ENCODE assay signal across 6 worm cellular contexts in genomic region chrX:11968024-11968598, ce11.
TF ChIP-seq lines count a peak whose summit lies in the region.

No protein-coding gene starts in this region.

TF ChIP-seq in whole organism, L1 larva, 84 proteins besides CTCF, POLR2A, EP300 and RAD21:
- peak; percentile 12 for TF ChIP-seq blmp-1 (tag; optimal IDR thresholded peaks at IDR 0.05; lab: Kevin White, UChicago)
- TF ChIP-seq vab-15 (tag; optimal IDR thresholded peaks at IDR 0.05; lab: Kevin White, UChicago) = no peak
- TF ChIP-seq lin-13 (GFP tag; optimal IDR thresholded peaks at IDR 0.05; lab: Kevin White, UChicago) = no peak
- peak; percentile 60 for TF ChIP-seq nhr-85 (tag; lab: Kevin White, UChicago)
- peak in 1 of 6 experiments; percentile 19 for TF ChIP-seq elt-3 (tag; optimal IDR thresholded peaks at IDR 0.05; lab: Kevin White, UChicago)
- TF ChIP-seq mep-1 (tag; optimal IDR thresholded peaks at IDR 0.05; lab: Kevin White, UChicago) = no peak
- TF ChIP-seq nhr-12 (tag; optimal IDR thresholded peaks at IDR 0.05; lab: Kevin White, UChicago) = no peak
- TF ChIP-seq tlp-1 (tag; optimal IDR thresholded peaks at IDR 0.05; lab: Kevin White, UChicago) = peak; percentile 21
- peak; percentile 82 for TF ChIP-seq elt-2 (tag; optimal IDR thresholded peaks at IDR 0.05; lab: Kevin White, UChicago)
- no peak for TF ChIP-seq isw-1 (GFP tag; IDR thresholded peaks at IDR 0.05; lab: Robert Waterston, UW)

TF ChIP-seq in whole organism, L2 larva, 48 proteins besides CTCF, POLR2A, EP300 and RAD21:
- TF ChIP-seq mdl-1 (tag; optimal IDR thresholded peaks at IDR 0.05; lab: Kevin White, UChicago) (peak in 1 of 2 experiments; percentile 13), dmd-4 (tag; optimal IDR thresholded peaks at IDR 0.05; lab: Kevin White, UChicago) (no peak), crh-2 (tag; optimal IDR thresholded peaks at IDR 0.05; lab: Kevin White, UChicago) (peak; percentile 59), elt-1 (tag; optimal IDR thresholded peaks at IDR 0.05; lab: Kevin White, UChicago) (no peak), sma-9 (GFP tag; optimal IDR thresholded peaks at IDR 0.05; lab: Kevin White, UChicago) (peak; percentile 25), sma-9 (tag; optimal IDR thresholded peaks at IDR 0.05; lab: Kevin White, UChicago) (no peak), lin-11 (tag; optimal IDR thresholded peaks at IDR 0.05; lab: Kevin White, UChicago) (no peak), fos-1 (tag; optimal IDR thresholded peaks at IDR 0.05; lab: Kevin White, UChicago) (peak; percentile 86), zag-1 (tag; optimal IDR thresholded peaks at IDR 0.05; lab: Kevin White, UChicago) (no peak), sma-3 (GFP tag; optimal IDR thresholded peaks at IDR 0.05; lab: Kevin White, UChicago) (peak; percentile 21)

TF ChIP-seq in whole organism, L3 larva, 47 proteins besides CTCF, POLR2A, EP300 and RAD21 (continues in another document):
- no peak for TF ChIP-seq lsy-12 (tag; optimal IDR thresholded peaks at IDR 0.05; lab: Kevin White, UChicago)
- TF ChIP-seq nhr-76 (tag; optimal IDR thresholded peaks at IDR 0.05; lab: Kevin White, UChicago) = no peak
- TF ChIP-seq fos-1 (tag; optimal IDR thresholded peaks at IDR 0.05; lab: Kevin White, UChicago) = no peak
- TF ChIP-seq elt-2 (tag; optimal IDR thresholded peaks at IDR 0.05; lab: Kevin White, UChicago) = peak; percentile 91
- TF ChIP-seq lin-15B (tag; optimal IDR thresholded peaks at IDR 0.05; lab: Kevin White, UChicago) = no peak
- no peak for TF ChIP-seq egl-27 (tag; optimal IDR thresholded peaks at IDR 0.05; lab: Kevin White, UChicago)
- TF ChIP-seq ztf-4 (tag; optimal IDR thresholded peaks at IDR 0.05; lab: Kevin White, UChicago) = no peak
- no peak for TF ChIP-seq ZK546.5 (tag; optimal IDR thresholded peaks at IDR 0.05; lab: Kevin White, UChicago)
- no peak for TF ChIP-seq nhr-12 (tag; optimal IDR thresholded peaks at IDR 0.05; lab: Kevin White, UChicago)
- TF ChIP-seq pha-4 (tag; optimal IDR thresholded peaks at IDR 0.05; lab: Kevin White, UChicago) = peak; percentile 17
- no peak for TF ChIP-seq elt-1 (tag; optimal IDR thresholded peaks at IDR 0.05; lab: Kevin White, UChicago)
- TF ChIP-seq nhr-11 (tag; optimal IDR thresholded peaks at IDR 0.05; lab: Kevin White, UChicago) = no peak
- TF ChIP-seq nhr-43 (tag; optimal IDR thresholded peaks at IDR 0.05; lab: Kevin White, UChicago; ENCODE audit: poor library complexity, severe bottlenecking) = peak; percentile 52
- TF ChIP-seq nfya-1 (tag; optimal IDR thresholded peaks at IDR 0.05; lab: Kevin White, UChicago; ENCODE audit: insufficient read depth) = no peak
- TF ChIP-seq unc-39 (tag; optimal IDR thresholded peaks at IDR 0.05; lab: Kevin White, UChicago) = no peak
- TF ChIP-seq zag-1 (tag; optimal IDR thresholded peaks at IDR 0.05; lab: Kevin White, UChicago) = no peak
- no peak for TF ChIP-seq lin-39 (tag; optimal IDR thresholded peaks at IDR 0.05; lab: Kevin White, UChicago)
- no peak for TF ChIP-seq jun-1 (tag; optimal IDR thresholded peaks at IDR 0.05; lab: Kevin White, UChicago)
- TF ChIP-seq elt-3 (tag; optimal IDR thresholded peaks at IDR 0.05; lab: Kevin White, UChicago) = no peak

TF ChIP-seq in whole organism, L4 larva, 104 proteins besides CTCF, POLR2A, EP300 and RAD21 (continues in another document):
- no peak for TF ChIP-seq zip-11 (GFP tag; IDR thresholded peaks at IDR 0.05; lab: Robert Waterston, UW)
- TF ChIP-seq F44E2.7 (GFP tag; IDR thresholded peaks at IDR 0.05; lab: Robert Waterston, UW) = no peak
- TF ChIP-seq T20F7.1 (GFP tag; optimal IDR thresholded peaks at IDR 0.05; lab: Kevin White, UChicago) = no peak
- no peak for TF ChIP-seq ceh-32 (tag; optimal IDR thresholded peaks at IDR 0.05; lab: Kevin White, UChicago; ENCODE audit: poor library complexity)
- no peak for TF ChIP-seq ZK546.5 (tag; optimal IDR thresholded peaks at IDR 0.05; lab: Kevin White, UChicago)
- no peak; the same call in 1 of the 2 replicates for TF ChIP-seq ceh-20 (GFP tag; IDR thresholded peaks at IDR 0.05; lab: Robert Waterston, UW)
- no peak for TF ChIP-seq egl-27 (tag; optimal IDR thresholded peaks at IDR 0.05; lab: Kevin White, UChicago)
- TF ChIP-seq F10B5.3 (tag; optimal IDR thresholded peaks at IDR 0.05; lab: Kevin White, UChicago) = no peak
- no peak for TF ChIP-seq egl-43 (GFP tag; IDR thresholded peaks at IDR 0.05; lab: Robert Waterston, UW)
- TF ChIP-seq F49E8.2 (tag; optimal IDR thresholded peaks at IDR 0.05; lab: Kevin White, UChicago; ENCODE audit: borderline replicate concordance) = no peak
- TF ChIP-seq F37D6.2 (tag; optimal IDR thresholded peaks at IDR 0.05; lab: Kevin White, UChicago) = no peak
- TF ChIP-seq lin-13 (GFP tag; optimal IDR thresholded peaks at IDR 0.05; lab: Kevin White, UChicago) = no peak
- TF ChIP-seq dve-1 (tag; optimal IDR thresholded peaks at IDR 0.05; lab: Kevin White, UChicago; ENCODE audit: insufficient read depth) = peak; percentile 81
- peak; percentile 7 for TF ChIP-seq nhr-48 (tag; optimal IDR thresholded peaks at IDR 0.05; lab: Kevin White, UChicago)
- TF ChIP-seq pha-4 (GFP tag; IDR thresholded peaks at IDR 0.05; lab: Robert Waterston, UW) = no peak
- TF ChIP-seq pha-4 (tag; optimal IDR thresholded peaks at IDR 0.05; lab: Kevin White, UChicago) = no peak
- no peak for TF ChIP-seq ZK337.2 (GFP tag; IDR thresholded peaks at IDR 0.05; lab: Robert Waterston, UW)
- TF ChIP-seq fos-1 (tag; optimal IDR thresholded peaks at IDR 0.05; lab: Kevin White, UChicago) = no peak
- TF ChIP-seq nhr-102 (tag; optimal IDR thresholded peaks at IDR 0.05; lab: Kevin White, UChicago) = peak; percentile 26
- TF ChIP-seq nhr-6 (tag; optimal IDR thresholded peaks at IDR 0.05; lab: Kevin White, UChicago) = no peak

TF ChIP-seq in whole organism, late embryonic, 69 proteins besides CTCF, POLR2A, EP300 and RAD21:
- TF ChIP-seq elt-2 (tag; optimal IDR thresholded peaks at IDR 0.05; lab: Kevin White, UChicago) = peak; percentile 84
- no peak for TF ChIP-seq ceh-9 (tag; optimal IDR thresholded peaks at IDR 0.05; lab: Kevin White, UChicago)
TF ChIP-seq in whole organism, late embryonic: peak in this region for 1.

TF ChIP-seq in whole organism, young adult, 124 proteins besides CTCF, POLR2A, EP300 and RAD21:
- no peak for TF ChIP-seq sptf-2 (GFP tag; optimal IDR thresholded peaks at IDR 0.05; lab: Kevin White, UChicago)
- TF ChIP-seq T26A5.8 (tag; optimal IDR thresholded peaks at IDR 0.05; lab: Kevin White, UChicago) = peak; percentile 11
- peak; percentile 59 for TF ChIP-seq nhr-80 (tag; optimal IDR thresholded peaks at IDR 0.05; lab: Kevin White, UChicago)
- peak; percentile 2 for TF ChIP-seq repo-1 (tag; optimal IDR thresholded peaks at IDR 0.05; lab: Kevin White, UChicago)
- TF ChIP-seq cebp-1 (GFP tag; IDR thresholded peaks at IDR 0.05; lab: Robert Waterston, UW) = no peak
- peak; percentile 30 for TF ChIP-seq cebp-1 (tag; optimal IDR thresholded peaks at IDR 0.05; lab: Kevin White, UChicago)
- peak; percentile 52; the same call in 1 of the 2 replicates for TF ChIP-seq Y53G8AR.9 (GFP tag; conservative IDR thresholded peaks at IDR 0.05; lab: Robert Waterston, UW)
- TF ChIP-seq B0336.3 (GFP tag; IDR thresholded peaks at IDR 0.05; lab: Robert Waterston, UW) = peak; percentile 13; the same call in 1 of the 2 replicates
- peak; percentile 12; the same call in 1 of the 2 replicates for TF ChIP-seq ceh-100 (GFP tag; IDR thresholded peaks at IDR 0.05; lab: Robert Waterston, UW)
- 0 out of 2 replicates have a peak, but pooled peaks have one; percentile 24 for TF ChIP-seq K11D2.4 (GFP tag; IDR thresholded peaks at IDR 0.05; lab: Robert Waterston, UW)
- peak; percentile 2 for TF ChIP-seq B0261.1 (tag; optimal IDR thresholded peaks at IDR 0.05; lab: Kevin White, UChicago)
- TF ChIP-seq bed-1 (GFP tag; IDR thresholded peaks at IDR 0.05; lab: Robert Waterston, UW) = no peak
- no peak for TF ChIP-seq zfh-2 (GFP tag; conservative IDR thresholded peaks at IDR 0.05; lab: Robert Waterston, UW)
- no peak for TF ChIP-seq ceh-40 (GFP tag; IDR thresholded peaks at IDR 0.05; lab: Robert Waterston, UW)
- TF ChIP-seq attf-6 (GFP tag; IDR thresholded peaks at IDR 0.05; lab: Robert Waterston, UW) = no peak
- peak; percentile 56 for TF ChIP-seq Y56A3A.18 (GFP tag; IDR thresholded peaks at IDR 0.05; lab: Robert Waterston, UW)
- TF ChIP-seq nfyb-1 (GFP tag; IDR thresholded peaks at IDR 0.05; lab: Robert Waterston, UW) = 0 out of 2 replicates have a peak, but pooled peaks have one; percentile 16
- peak; percentile 7; the same call in 1 of the 2 replicates for TF ChIP-seq rcor-1 (GFP tag; IDR thresholded peaks at IDR 0.05; lab: Robert Waterston, UW)
- TF ChIP-seq ztf-26 (tag; optimal IDR thresholded peaks at IDR 0.05; lab: Kevin White, UChicago) = peak; percentile 46
